Worm (Caenorhabditis elegans): ENCODE data around the gene dmsr-9.

Gene dmsr-9

DNA sequence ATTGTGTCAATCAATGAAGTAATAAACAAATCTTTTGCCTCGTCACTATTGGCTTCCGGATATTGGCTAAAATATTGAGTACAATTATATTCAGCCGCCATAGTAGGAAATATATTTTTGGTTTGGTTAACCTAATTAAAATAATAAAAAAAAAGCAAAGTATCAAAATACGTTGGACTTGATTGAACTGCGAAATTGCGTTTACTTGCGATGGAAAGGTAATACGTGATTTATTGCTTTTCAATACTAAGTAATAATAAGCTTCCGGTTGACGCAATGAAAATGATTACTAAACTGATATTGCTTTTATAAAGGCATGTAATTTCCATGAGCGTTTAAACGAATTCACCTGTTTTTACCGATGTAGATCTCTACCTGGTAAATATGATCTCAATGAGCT is at the start of gene dmsr-9:
dmsr-9 (minus strand) TSS at position 101 of the 400 bp plus-strand sequence.
- TF ChIP-seq npax-4 (tag; optimal IDR thresholded peaks at IDR 0.05) (no peak), fkh-10 (GFP tag; optimal IDR thresholded peaks at IDR 0.05) (no peak), ceh-24 (tag; optimal IDR thresholded peaks at IDR 0.05) (no peak), unc-3 (GFP tag; conservative IDR thresholded peaks at IDR 0.05) (no peak), unc-3 (tag; optimal IDR thresholded peaks at IDR 0.05) (no peak), ceh-34 (tag; optimal IDR thresholded peaks at IDR 0.05) (no peak), hlh-6 (tag; optimal IDR thresholded peaks at IDR 0.05) (no peak), unc-55 (GFP tag; optimal IDR thresholded peaks at IDR 0.05) (no peak), hlh-30 (tag; optimal IDR thresholded peaks at IDR 0.05; ENCODE audit: insufficient read depth) (no peak), pha-4 (tag; optimal IDR thresholded peaks at IDR 0.05) (no peak), odd-2 (tag; optimal IDR thresholded peaks at IDR 0.05) (no peak), unc-86 (tag; optimal IDR thresholded peaks at IDR 0.05) (no peak), ttx-3 (tag; optimal IDR thresholded peaks at IDR 0.05) (no peak)

DNA sequence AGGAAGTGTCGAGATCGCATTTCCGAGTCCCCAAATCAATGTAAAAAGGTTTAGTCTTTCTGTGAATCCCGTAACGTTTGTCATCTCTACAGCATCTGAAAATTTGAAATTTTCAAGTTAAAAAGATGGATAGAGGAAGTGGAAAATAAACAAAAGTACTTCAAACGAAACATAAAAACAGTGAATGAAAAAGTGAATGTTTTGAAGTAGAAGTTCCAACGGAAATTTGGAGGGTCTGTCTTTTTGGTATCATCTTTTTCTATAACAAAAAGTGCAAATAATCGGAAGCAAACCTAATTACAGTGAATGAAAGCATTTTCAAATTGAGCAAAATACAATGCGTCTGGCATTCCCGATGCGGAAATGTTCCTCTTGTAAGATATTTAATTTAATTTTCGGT is 47.0 kb upstream of the dmsr-9 start, which contains the start of gene lgc-54:
lgc-54 (minus strand) TSS at position 101 of the 400 bp plus-strand sequence.
- TF ChIP-seq hlh-30 (tag; optimal IDR thresholded peaks at IDR 0.05; ENCODE audit: insufficient read depth) (no peak), ceh-30 (tag; optimal IDR thresholded peaks at IDR 0.05) (no peak), fax-1 (tag; optimal IDR thresholded peaks at IDR 0.05) (no peak), fkh-10 (GFP tag; optimal IDR thresholded peaks at IDR 0.05) (no peak), Y22D7AL.16 (tag; optimal IDR thresholded peaks at IDR 0.05) (no peak), fkh-6 (tag; optimal IDR thresholded peaks at IDR 0.05) (no peak), eyg-1 (tag; optimal IDR thresholded peaks at IDR 0.05) (no peak), K02D7.2 (tag; optimal IDR thresholded peaks at IDR 0.05) (no peak), unc-3 (GFP tag; conservative IDR thresholded peaks at IDR 0.05) (no peak), unc-3 (tag; optimal IDR thresholded peaks at IDR 0.05) (no peak)

DNA sequence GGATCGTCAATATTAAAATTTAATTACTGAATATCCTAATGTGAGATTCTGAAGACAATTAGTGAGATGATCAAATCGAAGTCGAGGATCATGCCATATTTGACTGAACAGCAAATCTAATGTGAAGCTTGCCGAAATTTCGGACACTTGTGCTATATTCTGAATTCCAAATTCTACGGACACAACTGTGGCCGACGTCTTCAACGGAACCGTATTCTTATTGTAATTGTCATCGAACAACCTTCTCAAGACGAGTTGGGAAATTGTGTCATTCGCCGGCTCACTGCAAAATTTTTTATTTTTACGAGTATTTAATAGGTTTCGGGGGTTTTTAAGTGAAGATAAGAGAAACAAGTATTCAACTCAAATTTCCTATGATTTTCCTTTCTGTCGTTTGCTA is 43.0 kb upstream of the dmsr-9 start, which contains the start of gene T15B7.1:
T15B7.1 (plus strand) TSS at position 301 of the 400 bp plus-strand sequence.
- no peak for TF ChIP-seq C38D4.7 (GFP tag; optimal IDR thresholded peaks at IDR 0.05)
- TF ChIP-seq che-1 (tag; optimal IDR thresholded peaks at IDR 0.05), result no peak
- no peak for TF ChIP-seq sox-2 (GFP tag; IDR thresholded peaks at IDR 0.05)
- TF ChIP-seq pag-3 (tag; optimal IDR thresholded peaks at IDR 0.05; ENCODE audit: borderline replicate concordance), result no peak
- TF ChIP-seq ceh-48 (tag; optimal IDR thresholded peaks at IDR 0.05), result no peak
- no peak for TF ChIP-seq ama-1 (optimal IDR thresholded peaks at IDR 0.05)
- TF ChIP-seq tbx-7 (tag; optimal IDR thresholded peaks at IDR 0.05), result no peak
- no peak for TF ChIP-seq nhr-11 (tag; optimal IDR thresholded peaks at IDR 0.05)

DNA sequence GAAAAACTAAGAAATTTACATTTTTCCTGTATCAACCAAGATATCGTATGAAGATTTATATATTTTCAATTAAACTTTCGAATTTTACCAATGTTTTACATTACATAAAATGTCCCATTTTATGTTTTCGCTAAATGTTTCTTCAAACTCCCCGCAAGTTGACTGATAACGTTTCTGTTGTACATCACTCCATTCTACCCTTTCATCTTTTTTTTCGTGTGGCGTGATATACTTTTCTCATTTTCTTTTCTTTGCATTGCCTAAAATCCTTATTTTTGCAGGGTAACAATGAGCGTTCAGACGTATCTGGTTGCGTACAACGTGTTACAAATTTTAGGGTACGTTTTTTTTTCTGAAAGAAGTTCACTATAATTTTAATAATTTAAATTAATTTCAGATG is 39.5 kb upstream of the dmsr-9 start, which contains the start of gene hpo-8:
hpo-8 (plus strand) TSS at position 282 of the 400 bp plus-strand sequence.
- TF ChIP-seq pqm-1 (tag; optimal IDR thresholded peaks at IDR 0.05) (no peak), ceh-18 (tag; optimal IDR thresholded peaks at IDR 0.05) (no peak), tbx-7 (tag; optimal IDR thresholded peaks at IDR 0.05) (no peak), ceh-14 (tag; optimal IDR thresholded peaks at IDR 0.05) (no peak), sox-4 (tag; optimal IDR thresholded peaks at IDR 0.05) (no peak), hlh-13 (GFP tag; optimal IDR thresholded peaks at IDR 0.05) (no peak), rnt-1 (tag; optimal IDR thresholded peaks at IDR 0.05) (no peak), eyg-1 (tag; optimal IDR thresholded peaks at IDR 0.05) (no peak), nhr-11 (tag; optimal IDR thresholded peaks at IDR 0.05) (no peak), lim-6 (tag; optimal IDR thresholded peaks at IDR 0.05) (no peak)

DNA sequence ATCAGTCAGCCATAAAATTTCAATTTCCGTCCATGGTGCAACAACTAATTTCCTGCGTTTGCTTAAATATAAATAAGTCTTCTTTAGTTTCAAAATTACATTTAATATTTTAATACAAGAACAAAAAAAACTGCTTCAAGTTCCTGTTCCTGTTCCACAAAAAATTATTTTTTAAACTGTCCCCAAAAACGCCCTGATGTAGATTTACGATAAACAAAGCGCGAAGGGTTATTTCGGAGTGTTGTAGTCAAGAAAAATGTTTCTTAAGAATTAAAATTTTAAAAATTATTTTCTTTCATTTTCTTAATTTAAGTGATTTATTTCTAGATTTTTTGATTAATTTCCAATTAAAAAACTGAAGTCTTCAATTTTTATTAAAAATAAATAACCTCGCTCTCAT is 39.1 kb upstream of the dmsr-9 start, which contains the start of gene T15B7.15:
T15B7.15 (minus strand) TSS at position 67 of the 400 bp plus-strand sequence.
- TF ChIP-seq dve-1 (tag; optimal IDR thresholded peaks at IDR 0.05) (no peak), pat-9 (tag; optimal IDR thresholded peaks at IDR 0.05) (no peak), ceh-22 (tag; optimal IDR thresholded peaks at IDR 0.05) (no peak), tbx-7 (tag; optimal IDR thresholded peaks at IDR 0.05) (no peak), eyg-1 (tag; optimal IDR thresholded peaks at IDR 0.05) (no peak), rnt-1 (tag; optimal IDR thresholded peaks at IDR 0.05) (no peak), ceh-45 (GFP tag; IDR thresholded peaks at IDR 0.05) (no peak), lin-11 (tag; optimal IDR thresholded peaks at IDR 0.05) (no peak)
